Worm (Caenorhabditis elegans): ENCODE results near the gene srw-63.

srw-63 gene

ce11 chrIV:14033752-14034570 lies 18.2 kb upstream of the srw-63 start:
- TF ChIP-seq M03D4.4 (tag; optimal IDR thresholded peaks at IDR 0.05) = peak; percentile 98
- peak; percentile 50 for TF ChIP-seq pha-4 (tag; optimal IDR thresholded peaks at IDR 0.05)
- TF ChIP-seq snpc-4 (tag; optimal IDR thresholded peaks at IDR 0.05) = no peak
- TF ChIP-seq ceh-83 (GFP tag; optimal IDR thresholded peaks at IDR 0.05) = peak; percentile 100
- TF ChIP-seq ces-1 (GFP tag; optimal IDR thresholded peaks at IDR 0.05) = peak; percentile 81
- peak; percentile 84 for TF ChIP-seq mep-1 (tag; optimal IDR thresholded peaks at IDR 0.05)
- TF ChIP-seq sem-2 (GFP tag; optimal IDR thresholded peaks at IDR 0.05) = peak; percentile 97
- peak; percentile 55 for TF ChIP-seq elt-3 (tag; optimal IDR thresholded peaks at IDR 0.05)
- TF ChIP-seq ztf-11 (tag; optimal IDR thresholded peaks at IDR 0.05) = peak; percentile 96
- peak; percentile 82 for TF ChIP-seq unc-39 (tag; optimal IDR thresholded peaks at IDR 0.05)
- TF ChIP-seq lin-32 (GFP tag; optimal IDR thresholded peaks at IDR 0.05) = peak; percentile 93
- TF ChIP-seq unc-62 (GFP tag; optimal IDR thresholded peaks at IDR 0.05) = peak; percentile 62
- TF ChIP-seq cnd-1 (tag; optimal IDR thresholded peaks at IDR 0.05) = peak; percentile 98
- peak; percentile 78 for TF ChIP-seq blmp-1 (tag; optimal IDR thresholded peaks at IDR 0.05)
- peak; percentile 99 for TF ChIP-seq mls-2 (tag; optimal IDR thresholded peaks at IDR 0.05)
- TF ChIP-seq ceh-43 (GFP tag; optimal IDR thresholded peaks at IDR 0.05) = peak; percentile 95
- no peak for TF ChIP-seq zip-8 (tag; optimal IDR thresholded peaks at IDR 0.05)
- peak; percentile 98 for TF ChIP-seq tbx-8 (GFP tag; optimal IDR thresholded peaks at IDR 0.05)
- TF ChIP-seq ceh-39 (tag; optimal IDR thresholded peaks at IDR 0.05) = peak; percentile 85
- TF ChIP-seq elt-1 (tag; optimal IDR thresholded peaks at IDR 0.05; ENCODE audit: borderline replicate concordance, insufficient read depth) = peak; percentile 37
- TF ChIP-seq flh-1 (GFP tag; optimal IDR thresholded peaks at IDR 0.05) = peak; percentile 94
- TF ChIP-seq unc-120 (tag; optimal IDR thresholded peaks at IDR 0.05; ENCODE audit: poor library complexity, severe bottlenecking) = peak; percentile 98
- peak; percentile 47 for TF ChIP-seq nhr-2 (tag; optimal IDR thresholded peaks at IDR 0.05)
- peak; percentile 81 for TF ChIP-seq lsy-2 (tag; optimal IDR thresholded peaks at IDR 0.05)
- TF ChIP-seq hlh-1 (tag; optimal IDR thresholded peaks at IDR 0.05) = peak; percentile 78
- peak; percentile 47 for TF ChIP-seq mab-5 (tag; optimal IDR thresholded peaks at IDR 0.05)
- TF ChIP-seq nhr-12 (tag; optimal IDR thresholded peaks at IDR 0.05) = peak; percentile 79
- TF ChIP-seq lin-13 (tag; optimal IDR thresholded peaks at IDR 0.05) = no peak
- peak; percentile 97 for TF ChIP-seq drap-1 (GFP tag; optimal IDR thresholded peaks at IDR 0.05)
- peak; percentile 81 for TF ChIP-seq bed-3 (GFP tag; optimal IDR thresholded peaks at IDR 0.05)
- TF ChIP-seq ham-2 (GFP tag; optimal IDR thresholded peaks at IDR 0.05) = peak; percentile 93
- TF ChIP-seq nhr-28 (tag; optimal IDR thresholded peaks at IDR 0.05) = peak; percentile 85
- TF ChIP-seq nhr-76 (tag; optimal IDR thresholded peaks at IDR 0.05) = no peak
- TF ChIP-seq sptf-1 (tag; optimal IDR thresholded peaks at IDR 0.05) = peak; percentile 99
- TF ChIP-seq nhr-237 (tag; optimal IDR thresholded peaks at IDR 0.05) = peak; percentile 86

- TF ChIP-seq elt-3 (tag; optimal IDR thresholded peaks at IDR 0.05) = no peak
- peak; percentile 5 for TF ChIP-seq zip-8 (tag; optimal IDR thresholded peaks at IDR 0.05)
Observed at ce11 chrIV:14033502-14033751, 17.7 kb upstream of the srw-63 start.

ce11 chrIV:14032620-14033501 lies 17.1 kb upstream of the srw-63 start:
- TF ChIP-seq nhr-2 (tag; optimal IDR thresholded peaks at IDR 0.05) (no peak), ceh-39 (tag; optimal IDR thresholded peaks at IDR 0.05) (no peak), mab-5 (tag; optimal IDR thresholded peaks at IDR 0.05) (no peak), mls-2 (tag; optimal IDR thresholded peaks at IDR 0.05) (peak; percentile 88), M03D4.4 (tag; optimal IDR thresholded peaks at IDR 0.05) (peak; percentile 27), ham-2 (GFP tag; optimal IDR thresholded peaks at IDR 0.05) (peak; percentile 77), nhr-28 (tag; optimal IDR thresholded peaks at IDR 0.05) (no peak), bed-3 (GFP tag; optimal IDR thresholded peaks at IDR 0.05) (no peak), zip-8 (tag; optimal IDR thresholded peaks at IDR 0.05) (no peak), pha-4 (tag; optimal IDR thresholded peaks at IDR 0.05) (peak; percentile 96), ces-1 (GFP tag; optimal IDR thresholded peaks at IDR 0.05) (peak; percentile 92), lin-13 (tag; optimal IDR thresholded peaks at IDR 0.05) (peak; percentile 49), nhr-76 (tag; optimal IDR thresholded peaks at IDR 0.05) (no peak), unc-39 (tag; optimal IDR thresholded peaks at IDR 0.05) (no peak), mep-1 (tag; optimal IDR thresholded peaks at IDR 0.05) (peak; percentile 50), elt-3 (tag; optimal IDR thresholded peaks at IDR 0.05) (no peak), lin-32 (GFP tag; optimal IDR thresholded peaks at IDR 0.05) (peak; percentile 19), unc-62 (GFP tag; optimal IDR thresholded peaks at IDR 0.05) (peak; percentile 84), flh-1 (GFP tag; optimal IDR thresholded peaks at IDR 0.05) (no peak), ceh-43 (GFP tag; optimal IDR thresholded peaks at IDR 0.05) (peak; percentile 1), elt-1 (tag; optimal IDR thresholded peaks at IDR 0.05; ENCODE audit: borderline replicate concordance, insufficient read depth) (peak; percentile 32), cnd-1 (tag; optimal IDR thresholded peaks at IDR 0.05) (no peak), sem-2 (GFP tag; optimal IDR thresholded peaks at IDR 0.05) (no peak), hlh-1 (tag; optimal IDR thresholded peaks at IDR 0.05) (peak; percentile 65), ceh-83 (GFP tag; optimal IDR thresholded peaks at IDR 0.05) (no peak), nhr-237 (tag; optimal IDR thresholded peaks at IDR 0.05) (no peak), lsy-2 (tag; optimal IDR thresholded peaks at IDR 0.05) (peak; percentile 18), drap-1 (GFP tag; optimal IDR thresholded peaks at IDR 0.05) (peak; percentile 40), ztf-11 (tag; optimal IDR thresholded peaks at IDR 0.05) (peak; percentile 81), tbx-8 (GFP tag; optimal IDR thresholded peaks at IDR 0.05) (no peak), blmp-1 (tag; optimal IDR thresholded peaks at IDR 0.05) (no peak), unc-120 (tag; optimal IDR thresholded peaks at IDR 0.05; ENCODE audit: poor library complexity, severe bottlenecking) (peak; percentile 87), snpc-4 (tag; optimal IDR thresholded peaks at IDR 0.05) (no peak), sptf-1 (tag; optimal IDR thresholded peaks at IDR 0.05) (peak; percentile 70), nhr-12 (tag; optimal IDR thresholded peaks at IDR 0.05) (peak; percentile 23)
